Worm (Caenorhabditis elegans) whole organism, young adult: ENCODE results near the gene sre-32.

Experiments
- T26A5.8 ChIP-seq: sonication (generic microtip); optimal IDR thresholded peaks from 2 replicates; lab custom pipeline; 2016; ENCODE audit warnings: missing genetic modification characterization, missing compliant biosample characterization
- Y67H2A.10 ChIP-seq: fragments of 200-800 bp; sonication (Bioruptor generic); conservative IDR thresholded peaks from 2 replicates; pipeline ENCODE4 v1.3.6; 2022; ENCODE audit warnings: missing genetic modification reagents, missing genetic modification characterization, missing compliant biosample characterization
- atf-7 ChIP-seq: sonication (generic microtip); optimal IDR thresholded peaks from 2 replicates; lab custom pipeline; 2017; ENCODE audit warnings: mild to moderate bottlenecking, missing genetic modification characterization, missing compliant biosample characterization
- ccch-3 ChIP-seq: fragments of 200-800 bp; sonication (Bioruptor generic); optimal IDR thresholded peaks from 2 replicates; lab custom pipeline; 2018; ENCODE audit warnings: mild to moderate bottlenecking, missing genetic modification characterization, missing compliant biosample characterization
- ceh-100 ChIP-seq: fragments of 200-800 bp; sonication (Bioruptor generic); IDR thresholded peaks from 2 replicates; pipeline ENCODE4 v1.3.6; 2022; ENCODE audit warnings: missing genetic modification reagents, missing genetic modification characterization, missing compliant biosample characterization
- ceh-40 ChIP-seq: fragments of 200-800 bp; sonication (Bioruptor generic); IDR thresholded peaks from 2 replicates; pipeline ENCODE4 v1.3.6; 2022; ENCODE audit warnings: missing genetic modification characterization, missing compliant biosample characterization
- ekl-4 ChIP-seq: fragments of 200-800 bp; sonication (Bioruptor generic); IDR thresholded peaks from 2 replicates; pipeline ENCODE4 v1.3.6; 2022; ENCODE audit warnings: missing genetic modification reagents, missing genetic modification characterization, missing compliant biosample characterization
- let-526 ChIP-seq: fragments of 200-800 bp; sonication (Bioruptor generic); IDR thresholded peaks from 2 replicates; pipeline ENCODE4 v1.3.6; 2022; ENCODE audit warnings: missing genetic modification reagents, missing genetic modification characterization, missing compliant biosample characterization
- madf-3 ChIP-seq: fragments of 200-800 bp; sonication (Bioruptor generic); IDR thresholded peaks from 2 replicates; pipeline ENCODE4 v1.3.6; 2022; ENCODE audit warnings: missing genetic modification reagents, missing genetic modification characterization, missing compliant biosample characterization
- madf-6 ChIP-seq: fragments of 200-800 bp; sonication (Bioruptor generic); IDR thresholded peaks from 2 replicates; pipeline ENCODE4 v1.3.6; 2022; ENCODE audit warnings: missing genetic modification reagents, missing genetic modification characterization, missing compliant biosample characterization
- nfya-1 ChIP-seq: sonication (generic microtip); optimal IDR thresholded peaks from 2 replicates; lab custom pipeline; 2017; ENCODE audit warnings: antibody characterized with exemption, missing compliant biosample characterization, missing genetic modification characterization, borderline replicate concordance; ENCODE audit not compliant: insufficient read depth
- pha-4 ChIP-seq: fragments of 150-350 bp; sonication (generic microtip); optimal IDR thresholded peaks from 2 replicates; lab custom pipeline; 2014; ENCODE audit warnings: missing biosample characterization, missing genetic modification reagents, missing genetic modification characterization
- tbx-9 ChIP-seq: sonication (generic microtip); optimal IDR thresholded peaks from 2 replicates; lab custom pipeline; 2016; ENCODE audit warnings: borderline replicate concordance, missing genetic modification characterization, inconsistent platforms, missing compliant biosample characterization

DNA sequence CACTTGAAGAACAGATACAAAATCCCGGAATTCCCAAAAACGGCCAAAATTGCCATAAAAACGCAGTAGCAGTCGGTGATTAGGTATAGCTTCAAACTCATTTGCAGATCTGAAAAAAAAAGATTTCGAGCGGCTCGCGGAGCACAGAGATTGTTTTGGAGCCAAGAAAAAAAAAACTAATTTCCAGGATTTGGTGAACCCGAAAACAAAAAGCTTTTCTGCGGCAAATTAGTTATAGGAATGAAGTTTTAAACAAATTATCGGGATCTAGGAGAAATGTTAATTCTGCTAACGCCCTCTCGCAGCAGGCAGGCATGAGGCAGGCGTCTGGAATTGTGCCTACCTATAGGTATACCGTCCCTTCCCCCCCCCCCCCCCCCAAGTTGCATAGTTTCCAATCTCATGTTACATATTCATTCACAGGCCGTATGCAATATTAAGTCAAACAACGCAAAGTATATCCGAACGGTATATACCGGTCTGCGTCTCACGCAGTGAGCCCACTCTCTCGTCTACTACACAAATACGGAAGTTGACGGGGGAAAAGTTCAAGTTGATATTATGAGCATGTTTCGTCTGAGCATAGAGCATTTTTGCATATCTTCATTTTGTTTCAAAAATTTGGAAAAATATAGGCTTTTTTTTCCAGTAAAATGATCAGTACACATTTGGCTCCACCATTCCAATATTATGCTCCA, 11.7 kb downstream of the sre-32 start, which contains the start of the genes W05H5.1 and pitr-6:
- no peak for TF ChIP-seq ccch-3 (GFP tag; lab: Kevin White, UChicago)
- TF ChIP-seq atf-7 (tag; lab: Kevin White, UChicago), result no peak
- TF ChIP-seq Y67H2A.10 (GFP tag; lab: Robert Waterston, UW), result no peak
- no peak for TF ChIP-seq let-526 (GFP tag; lab: Robert Waterston, UW)
- TF ChIP-seq tbx-9 (tag; lab: Kevin White, UChicago), result no peak
- no peak for TF ChIP-seq madf-3 (GFP tag; lab: Robert Waterston, UW)
- TF ChIP-seq T26A5.8 (tag; lab: Kevin White, UChicago), result no peak
- TF ChIP-seq ekl-4 (GFP tag; lab: Robert Waterston, UW), result no peak
- TF ChIP-seq ceh-40 (GFP tag; lab: Robert Waterston, UW), result no peak
- TF ChIP-seq pha-4 (tag; lab: Kevin White, UChicago), result no peak
- TF ChIP-seq madf-6, result no peak
- no peak for TF ChIP-seq nfya-1 (tag; lab: Kevin White, UChicago)
- no peak for TF ChIP-seq ceh-100 (GFP tag; lab: Robert Waterston, UW)
